Worm (Caenorhabditis elegans) whole organism, L4 larva: ENCODE results near the gene C50D2.6.

Source experiments
- F26F4.8 ChIP-seq: fragments of 200-800 bp; sonication (Bioruptor generic); conservative IDR thresholded peaks from 2 replicates; pipeline ENCODE4 v1.3.6; 2022; ENCODE audit warnings: missing genetic modification characterization, missing compliant biosample characterization
- F49E8.2 ChIP-seq: sonication (generic microtip); optimal IDR thresholded peaks from 2 replicates; lab custom pipeline; 2016; ENCODE audit warnings: missing compliant biosample characterization, mild to moderate bottlenecking, missing genetic modification characterization, borderline replicate concordance
- ZK546.5 ChIP-seq, 2 experiments: sonication (generic microtip); optimal IDR thresholded peaks; 2 replicates each; lab custom pipeline; 2017; ENCODE audit warnings: missing biosample characterization in 2 of 2, missing genetic modification characterization in 2 of 2
- attf-4 ChIP-seq: sonication (generic microtip); optimal IDR thresholded peaks from 3 replicates; lab custom pipeline; 2017; ENCODE audit warnings: missing biosample characterization, missing genetic modification characterization
- ceh-28 ChIP-seq: fragments of 150-350 bp; optimal IDR thresholded peaks from 2 replicates; lab custom pipeline; 2014; ENCODE audit warnings: missing biosample characterization, missing genetic modification reagents, missing genetic modification characterization
- ceh-32 ChIP-seq: sonication (generic microtip); optimal IDR thresholded peaks from 2 replicates; lab custom pipeline; 2016; ENCODE audit warnings: mild to moderate bottlenecking, missing genetic modification characterization, missing compliant biosample characterization; ENCODE audit not compliant: poor library complexity
- daf-19 ChIP-seq: fragments of 200-800 bp; sonication (Bioruptor generic); conservative IDR thresholded peaks from 2 replicates; pipeline ENCODE4 v1.3.6; 2022; ENCODE audit warnings: missing genetic modification characterization, missing compliant biosample characterization
- dmd-8 ChIP-seq: fragments of 200-800 bp; sonication (Bioruptor generic); IDR thresholded peaks from 2 replicates; pipeline ENCODE4 v1.3.6; 2022; ENCODE audit warnings: missing genetic modification characterization, missing compliant biosample characterization
- gei-8 ChIP-seq: fragments of 200-800 bp; sonication (Bioruptor generic); optimal IDR thresholded peaks from 2 replicates; lab custom pipeline; 2018; ENCODE audit warnings: mild to moderate bottlenecking, missing genetic modification characterization, missing compliant biosample characterization
- hlh-30 ChIP-seq: sonication (generic microtip); optimal IDR thresholded peaks from 2 replicates; lab custom pipeline; 2017; ENCODE audit warnings: antibody characterized with exemption, mild to moderate bottlenecking, missing genetic modification characterization, missing compliant biosample characterization; ENCODE audit not compliant: insufficient read depth
- hmg-1.1 ChIP-seq: fragments of 200-800 bp; sonication (Bioruptor generic); IDR thresholded peaks from 2 replicates; pipeline ENCODE4 v1.3.6; 2022; ENCODE audit warnings: missing genetic modification reagents, missing genetic modification characterization, missing compliant biosample characterization
- lim-7 ChIP-seq: fragments of 200-800 bp; sonication (Bioruptor generic); IDR thresholded peaks from 2 replicates; pipeline ENCODE4 v1.3.6; 2022; ENCODE audit warnings: missing genetic modification characterization, missing compliant biosample characterization
- lin-38 ChIP-seq: fragments of 200-800 bp; sonication (Bioruptor generic); IDR thresholded peaks from 2 replicates; pipeline ENCODE4 v1.3.6; 2022; ENCODE audit warnings: missing genetic modification reagents, missing genetic modification characterization, missing compliant biosample characterization
- mxl-2 ChIP-seq: fragments of 200-800 bp; sonication (Bioruptor generic); conservative IDR thresholded peaks from 2 replicates; pipeline ENCODE4 v1.3.6; 2022; ENCODE audit warnings: missing genetic modification reagents, missing genetic modification characterization, missing compliant biosample characterization
- mxl-3 ChIP-seq: fragments of 200-800 bp; sonication (Bioruptor generic); optimal IDR thresholded peaks from 2 replicates; lab custom pipeline; 2018; ENCODE audit warnings: mild to moderate bottlenecking, missing genetic modification characterization, missing compliant biosample characterization
- nhr-10 ChIP-seq: fragments of 150-350 bp; optimal IDR thresholded peaks from 2 replicates; lab custom pipeline; 2014; ENCODE audit warnings: missing biosample characterization, missing genetic modification characterization
- nhr-48 ChIP-seq: sonication (generic microtip); optimal IDR thresholded peaks from 2 replicates; lab custom pipeline; 2016; ENCODE audit warnings: mild to moderate bottlenecking, missing genetic modification characterization, missing compliant biosample characterization
- snpc-1.2 ChIP-seq: fragments of 200-800 bp; sonication (Bioruptor generic); IDR thresholded peaks from 2 replicates; pipeline ENCODE4 v1.3.6; 2022; ENCODE audit warnings: missing genetic modification reagents, missing genetic modification characterization, missing compliant biosample characterization
- spr-1 ChIP-seq: sonication (generic microtip); optimal IDR thresholded peaks from 2 replicates; lab custom pipeline; 2016; ENCODE audit warnings: mild to moderate bottlenecking, missing genetic modification characterization, missing compliant biosample characterization
- zfp-2 ChIP-seq: sonication (generic microtip); optimal IDR thresholded peaks from 2 replicates; lab custom pipeline; 2016; ENCODE audit warnings: mild to moderate bottlenecking, missing genetic modification characterization, missing compliant biosample characterization
- zip-11 ChIP-seq: fragments of 200-800 bp; sonication (Bioruptor generic); IDR thresholded peaks from 2 replicates; pipeline ENCODE4 v1.3.6; 2022; ENCODE audit warnings: missing genetic modification characterization, missing compliant biosample characterization

Gene C50D2.6

ce11 chrII:128929-129328 is 44.7 kb downstream of the C50D2.6 start, which contains the start of gene srd-3:
srd-3 (minus strand) TSS chrII:129029.
- TF ChIP-seq gei-8 (GFP tag; lab: Kevin White, UChicago) (no peak), lim-7 (GFP tag; lab: Robert Waterston, UW) (no peak)

ce11 chrII:129770-130169 is 45.5 kb downstream of the C50D2.6 start:
- no peak for TF ChIP-seq ceh-32 (tag; lab: Kevin White, UChicago)
- TF ChIP-seq mxl-3 (GFP tag; lab: Kevin White, UChicago) = no peak
- TF ChIP-seq lin-38 = no peak
- no peak for TF ChIP-seq hlh-30 (tag; lab: Kevin White, UChicago)
- no peak for TF ChIP-seq attf-4
- no peak for TF ChIP-seq nhr-10 (tag; lab: Kevin White, UChicago)
- TF ChIP-seq zip-11 = no peak
- TF ChIP-seq ceh-28 (tag; lab: Kevin White, UChicago) = no peak
- TF ChIP-seq hmg-1.1 (GFP tag; lab: Robert Waterston, UW) = no peak
- no peak for TF ChIP-seq F26F4.8 (GFP tag; lab: Robert Waterston, UW)
- TF ChIP-seq nhr-48 = no peak
- TF ChIP-seq, all 104 proteins: peak for 0

- TF ChIP-seq zfp-2 (no peak), snpc-1.2 (GFP tag; lab: Robert Waterston, UW) (no peak), daf-19 (GFP tag; lab: Robert Waterston, UW) (no peak), ZK546.5 (tag; optimal IDR thresholded peaks at IDR 0.05; lab: Kevin White, UChicago) (no peak), dmd-8 (GFP tag; lab: Robert Waterston, UW) (no peak), spr-1 (tag; lab: Kevin White, UChicago) (no peak), mxl-2 (GFP tag; lab: Robert Waterston, UW) (no peak)
Observed at ce11 chrII:133548-134275, 49.5 kb downstream of the C50D2.6 start, which contains the start of gene cwn-1. cwn-1 (minus strand) TSS chrII:133598.

ce11 chrII:135166-135565 is 50.9 kb downstream of the C50D2.6 start, which contains the start of gene K10B4.1:
K10B4.1 (plus strand) TSS chrII:135466.
- no peak for TF ChIP-seq F49E8.2 (tag; lab: Kevin White, UChicago)
- TF ChIP-seq, all 104 proteins: peak for 0
